Fruit fly (Drosophila melanogaster): ENCODE measurements around the gene CG9747.
A peak's percentile ranks its signal among the peaks of the same experiment; 100 is the strongest.

The CG9747 gene

DNA sequence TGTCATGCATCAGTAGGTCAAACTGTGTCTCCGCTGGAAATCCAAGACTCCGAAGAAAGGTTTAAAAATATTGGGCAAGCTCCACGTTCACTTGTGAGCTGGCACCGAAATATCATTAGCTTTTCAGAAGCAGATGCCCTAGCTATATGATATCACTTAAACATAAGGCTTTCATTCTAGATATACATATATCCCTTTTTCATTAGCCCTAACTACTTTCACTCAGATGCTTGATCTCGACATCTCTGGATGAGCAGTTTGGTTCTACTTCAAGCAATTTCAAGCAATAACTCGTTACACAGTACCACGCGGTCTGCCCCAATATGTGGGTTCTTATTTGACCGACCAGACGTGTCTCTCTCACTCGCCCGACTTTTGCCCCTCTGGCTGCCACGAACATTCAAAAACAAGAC lies 416 bp upstream of the CG9747 start (continued):
- TF ChIP-seq CG11762 (GFP tag; optimal IDR thresholded peaks at IDR 0.05; ENCODE audit: insufficient read depth) (peak; percentile 26), CG6854 (GFP tag; optimal IDR thresholded peaks at IDR 0.05) (no peak), CG6276 (GFP tag; optimal IDR thresholded peaks at IDR 0.05) (peak; percentile 26), CG16779 (tag; optimal IDR thresholded peaks at IDR 0.05) (peak; percentile 1), cyc (GFP tag; optimal IDR thresholded peaks at IDR 0.05) (peak; percentile 74), ss (GFP tag; optimal IDR thresholded peaks at IDR 0.05) (peak; percentile 58 to 59), CG15336 (GFP tag; IDR thresholded peaks at IDR 0.05) (no peak), CG10669 (GFP tag; optimal IDR thresholded peaks at IDR 0.05) (peak; percentile 4), achi (GFP tag; optimal IDR thresholded peaks at IDR 0.05) (peak; percentile 30), Eip75B (GFP tag; optimal IDR thresholded peaks at IDR 0.05) (peak; percentile 74), CG32006 (GFP tag; optimal IDR thresholded peaks at IDR 0.05) (peak; percentile 76), CG3919 (GFP tag; optimal IDR thresholded peaks at IDR 0.05) (peak; percentile 62), CG9139 (GFP tag; optimal IDR thresholded peaks at IDR 0.05) (no peak), topi (GFP tag; optimal IDR thresholded peaks at IDR 0.05) (peak; percentile 87), CG6163 (GFP tag; IDR thresholded peaks at IDR 0.05) (0 out of 3 replicates have a peak, but pooled peaks have one; percentile 11), spab (GFP tag; optimal IDR thresholded peaks at IDR 0.05) (peak; percentile 30), Sox14 (GFP tag; optimal IDR thresholded peaks at IDR 0.05) (peak; percentile 77), fkh (GFP tag; optimal IDR thresholded peaks at IDR 0.05) (no peak), CG8319 (GFP tag; optimal IDR thresholded peaks at IDR 0.05) (peak; percentile 55), Sox15 (GFP tag; optimal IDR thresholded peaks at IDR 0.05) (peak; percentile 74), CG10631 (GFP tag; optimal IDR thresholded peaks at IDR 0.05) (peak; percentile 43), Ets21C (GFP tag; optimal IDR thresholded peaks at IDR 0.05) (peak; percentile 63), CG6792 (GFP tag; optimal IDR thresholded peaks at IDR 0.05) (peak; percentile 66), Sox102F (GFP tag; optimal IDR thresholded peaks at IDR 0.05) (peak; percentile 73), Eip93F (GFP tag; optimal IDR thresholded peaks at IDR 0.05) (no peak), CG8119 (GFP tag; IDR thresholded peaks at IDR 0.05) (peak; percentile 34; the same call in 1 of the 3 replicates), vri (GFP tag; optimal IDR thresholded peaks at IDR 0.05) (peak; percentile 4)

DNA sequence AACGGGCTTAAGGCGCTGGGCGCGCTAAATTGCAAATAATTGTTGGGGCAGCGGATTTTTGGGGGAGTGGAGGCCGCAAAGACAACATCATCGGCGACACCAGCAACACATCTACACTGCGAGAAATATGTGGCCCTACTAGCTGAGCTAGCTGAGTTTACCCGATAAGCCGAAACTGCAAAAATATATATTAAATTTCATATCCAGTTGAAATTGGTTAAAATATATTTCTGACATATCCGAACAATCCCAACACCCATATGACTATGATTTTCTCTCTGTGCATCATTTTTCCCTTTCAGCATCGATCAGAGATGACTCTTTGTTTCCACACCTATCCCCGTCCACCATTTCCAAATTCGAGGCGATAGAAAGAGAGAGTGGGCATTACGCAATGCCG lies 1.2 kb downstream of the CG9747 start:
- TF ChIP-seq Eip78C (GFP tag) (peak; percentile 91), Eip93F (GFP tag; optimal IDR thresholded peaks at IDR 0.05) (peak; percentile 19), CG6163 (GFP tag; IDR thresholded peaks at IDR 0.05) (peak; percentile 80), cyc (GFP tag; optimal IDR thresholded peaks at IDR 0.05) (peak; percentile 67), esn (GFP tag; optimal IDR thresholded peaks at IDR 0.05) (peak; percentile 80), dsx (GFP tag; optimal IDR thresholded peaks at IDR 0.05; ENCODE audit: poor library complexity, severe bottlenecking) (peak; percentile 45), CG4318 (GFP tag; optimal IDR thresholded peaks at IDR 0.05) (peak; percentile 4), fd59A (GFP tag; optimal IDR thresholded peaks at IDR 0.05) (peak; percentile 39), Lpt (GFP tag; optimal IDR thresholded peaks at IDR 0.05) (no peak), Hr39 (GFP tag; optimal IDR thresholded peaks at IDR 0.05) (peak; percentile 74), topi (GFP tag; optimal IDR thresholded peaks at IDR 0.05) (peak; percentile 69), Ets96B (tag; optimal IDR thresholded peaks at IDR 0.05) (peak; percentile 60), dac (GFP tag; optimal IDR thresholded peaks at IDR 0.05) (no peak), CG1621 (tag; optimal IDR thresholded peaks at IDR 0.05) (peak; percentile 53), CG3919 (GFP tag; optimal IDR thresholded peaks at IDR 0.05) (peak; percentile 76), OdsH (GFP tag; optimal IDR thresholded peaks at IDR 0.05) (peak; percentile 76), CG8119 (GFP tag; IDR thresholded peaks at IDR 0.05) (peak; percentile 44; the same call in 2 of the 3 replicates), Eip75B (GFP tag; optimal IDR thresholded peaks at IDR 0.05) (peak; percentile 74), CG15336 (GFP tag; IDR thresholded peaks at IDR 0.05) (peak; percentile 35; the same call in 1 of the 2 replicates), CG7368 (GFP tag; optimal IDR thresholded peaks at IDR 0.05) (peak; percentile 60), CG11294 (GFP tag; IDR thresholded peaks at IDR 0.05) (0 out of 2 replicates have a peak, but pooled peaks have one; percentile 37), CG11902 (GFP tag; optimal IDR thresholded peaks at IDR 0.05) (peak; percentile 63), CG32006 (GFP tag; optimal IDR thresholded peaks at IDR 0.05) (peak; percentile 45), Ets21C (GFP tag; optimal IDR thresholded peaks at IDR 0.05) (peak; percentile 57), CG6276 (GFP tag; optimal IDR thresholded peaks at IDR 0.05) (no peak), fd85E (GFP tag; optimal IDR thresholded peaks at IDR 0.05) (peak; percentile 8), lz (GFP tag; optimal IDR thresholded peaks at IDR 0.05) (peak; percentile 70), Gug (GFP tag; IDR thresholded peaks at IDR 0.05) (0 out of 2 replicates have a peak, but pooled peaks have one; percentile 29), CG6792 (GFP tag; optimal IDR thresholded peaks at IDR 0.05) (peak; percentile 77), CG6854 (GFP tag; optimal IDR thresholded peaks at IDR 0.05) (peak; percentile 16), CG8319 (GFP tag; optimal IDR thresholded peaks at IDR 0.05) (peak; percentile 53), CG34406 (GFP tag; optimal IDR thresholded peaks at IDR 0.05) (peak; percentile 75), Hr38 (GFP tag; optimal IDR thresholded peaks at IDR 0.05) (no peak), eg (GFP tag; IDR thresholded peaks at IDR 0.05) (peak; percentile 73; the same call in 2 of the 3 replicates), CG16779 (tag; optimal IDR thresholded peaks at IDR 0.05) (no peak), CG31627 (GFP tag; optimal IDR thresholded peaks at IDR 0.05) (peak; percentile 76)
